Worm (Caenorhabditis elegans) whole organism, L3 larva: ENCODE results near the gene DH11.2.

Experiments
- R02D3.7 ChIP-seq: fragments of 150-350 bp; optimal IDR thresholded peaks from 2 replicates; lab custom pipeline; 2014; ENCODE audit warnings: missing biosample characterization, missing genetic modification characterization
- ZK546.5 ChIP-seq: sonication (generic microtip); optimal IDR thresholded peaks from 2 replicates; lab custom pipeline; 2017; ENCODE audit warnings: missing biosample characterization, missing genetic modification characterization
- aly-2 ChIP-seq: fragments of 150-350 bp; optimal IDR thresholded peaks from 2 replicates; lab custom pipeline; 2014; ENCODE audit warnings: missing biosample characterization, missing genetic modification characterization
- ceh-16 ChIP-seq: sonication (generic microtip); optimal IDR thresholded peaks from 2 replicates; lab custom pipeline; 2017; ENCODE audit warnings: missing biosample characterization, missing genetic modification characterization
- ceh-9 ChIP-seq: sonication (generic microtip); optimal IDR thresholded peaks from 2 replicates; lab custom pipeline; 2018; ENCODE audit warnings: missing biosample characterization, missing genetic modification characterization
- daf-12 ChIP-seq: fragments of 150-350 bp; optimal IDR thresholded peaks from 2 replicates; lab custom pipeline; 2014; ENCODE audit warnings: missing biosample characterization, missing genetic modification reagents, missing genetic modification characterization
- egl-27 ChIP-seq: sonication (generic microtip); optimal IDR thresholded peaks from 4 replicates; lab custom pipeline; 2017; ENCODE audit warnings: missing biosample characterization, missing genetic modification reagents, missing genetic modification characterization
- egl-5 ChIP-seq: fragments of 150-350 bp; optimal IDR thresholded peaks from 2 replicates; lab custom pipeline; 2017; ENCODE audit warnings: missing biosample characterization, missing genetic modification reagents, missing genetic modification characterization, inconsistent platforms
- elt-1 ChIP-seq: fragments of 150-350 bp; optimal IDR thresholded peaks from 2 replicates; lab custom pipeline; 2014; ENCODE audit warnings: missing biosample characterization, missing genetic modification characterization
- elt-2 ChIP-seq: sonication (generic microtip); optimal IDR thresholded peaks from 2 replicates; lab custom pipeline; 2016; ENCODE audit warnings: missing genetic modification reagents, mild to moderate bottlenecking, missing genetic modification characterization, missing compliant biosample characterization
- elt-3 ChIP-seq, 3 experiments: fragments of 150-350 bp in 1 of 3; sonication (generic microtip) in 2 of 3; optimal IDR thresholded peaks; 2 replicates in 2 of 3; 4 replicates in 1 of 3; lab custom pipeline; 2014 to 2017; ENCODE audit warnings: missing biosample characterization in 3 of 3, missing genetic modification characterization in 3 of 3
- eor-1 ChIP-seq, 2 experiments: fragments of 150-350 bp; optimal IDR thresholded peaks; 2 replicates each; lab custom pipeline; 2014 to 2018; ENCODE audit warnings: missing biosample characterization in 2 of 2, missing genetic modification characterization in 2 of 2
- fkh-10 ChIP-seq: sonication (generic microtip); optimal IDR thresholded peaks from 2 replicates; lab custom pipeline; 2017; ENCODE audit warnings: missing biosample characterization, missing genetic modification reagents, missing genetic modification characterization
- fkh-2 ChIP-seq: fragments of 150-350 bp; optimal IDR thresholded peaks from 2 replicates; lab custom pipeline; 2014; ENCODE audit warnings: missing biosample characterization, missing genetic modification reagents, missing genetic modification characterization
- hmg-11 ChIP-seq: sonication (generic microtip); optimal IDR thresholded peaks from 2 replicates; lab custom pipeline; 2016; ENCODE audit warnings: missing genetic modification characterization, missing compliant biosample characterization
- lin-15B ChIP-seq: fragments of 150-350 bp; optimal IDR thresholded peaks from 2 replicates; lab custom pipeline; 2014; ENCODE audit warnings: missing biosample characterization, missing genetic modification characterization
- lin-39 ChIP-seq: fragments of 150-350 bp; optimal IDR thresholded peaks from 2 replicates; lab custom pipeline; 2018; ENCODE audit warnings: missing biosample characterization, missing genetic modification reagents, missing genetic modification characterization
- lsy-12 ChIP-seq: sonication (generic microtip); optimal IDR thresholded peaks from 2 replicates; lab custom pipeline; 2016; ENCODE audit warnings: mild to moderate bottlenecking, missing genetic modification characterization, missing compliant biosample characterization
- mml-1 ChIP-seq: fragments of 150-350 bp; sonication (generic microtip); optimal IDR thresholded peaks from 3 replicates; lab custom pipeline; 2014; ENCODE audit warnings: missing biosample characterization, missing genetic modification characterization
- nfya-1 ChIP-seq: sonication (generic microtip); optimal IDR thresholded peaks from 2 replicates; lab custom pipeline; 2017; ENCODE audit warnings: missing genetic modification characterization, mild to moderate bottlenecking, missing compliant biosample characterization, antibody characterized with exemption, moderate library complexity; ENCODE audit not compliant: insufficient read depth
- nhr-11 ChIP-seq: fragments of 150-350 bp; optimal IDR thresholded peaks from 2 replicates; lab custom pipeline; 2014; ENCODE audit warnings: missing biosample characterization, missing genetic modification characterization
- nhr-23 ChIP-seq: fragments of 150-350 bp; optimal IDR thresholded peaks from 2 replicates; lab custom pipeline; 2014; ENCODE audit warnings: missing biosample characterization, missing genetic modification reagents, missing genetic modification characterization
- nhr-237 ChIP-seq: fragments of 150-350 bp; optimal IDR thresholded peaks from 2 replicates; lab custom pipeline; 2014; ENCODE audit warnings: missing biosample characterization, missing genetic modification characterization
- nhr-43 ChIP-seq: sonication (generic microtip); optimal IDR thresholded peaks from 2 replicates; lab custom pipeline; 2016; ENCODE audit warnings: mild to moderate bottlenecking, missing genetic modification characterization, missing compliant biosample characterization; ENCODE audit not compliant: poor library complexity, severe bottlenecking
- nhr-67 ChIP-seq: fragments of 150-350 bp; optimal IDR thresholded peaks from 2 replicates; lab custom pipeline; 2014; ENCODE audit warnings: missing biosample characterization, missing genetic modification characterization
- nhr-76 ChIP-seq: fragments of 150-350 bp; sonication (generic microtip); optimal IDR thresholded peaks from 5 replicates; lab custom pipeline; 2014; ENCODE audit warnings: missing biosample characterization, missing genetic modification characterization
- nhr-77 ChIP-seq: fragments of 150-350 bp; optimal IDR thresholded peaks from 2 replicates; lab custom pipeline; 2014; ENCODE audit warnings: missing biosample characterization, missing genetic modification characterization
- pqm-1 ChIP-seq: fragments of 150-350 bp; optimal IDR thresholded peaks from 2 replicates; lab custom pipeline; 2017; ENCODE audit warnings: missing biosample characterization, missing genetic modification characterization, inconsistent platforms
- sea-2 ChIP-seq: fragments of 150-350 bp; sonication (generic microtip); optimal IDR thresholded peaks from 4 replicates; lab custom pipeline; 2014; ENCODE audit warnings: missing biosample characterization, missing genetic modification reagents, missing genetic modification characterization
- snpc-4 ChIP-seq: fragments of 150-350 bp; optimal IDR thresholded peaks from 2 replicates; lab custom pipeline; 2014; ENCODE audit warnings: missing biosample characterization, missing genetic modification characterization
- tbx-2 ChIP-seq: sonication (generic microtip); optimal IDR thresholded peaks from 2 replicates; lab custom pipeline; 2016; ENCODE audit warnings: mild to moderate bottlenecking, missing genetic modification characterization, missing compliant biosample characterization
- unc-39 ChIP-seq: sonication (generic microtip); optimal IDR thresholded peaks from 4 replicates; lab custom pipeline; 2017; ENCODE audit warnings: missing biosample characterization, missing genetic modification characterization
- unc-62 ChIP-seq: fragments of 150-350 bp; sonication (generic microtip); optimal IDR thresholded peaks from 4 replicates; lab custom pipeline; 2014; ENCODE audit warnings: missing biosample characterization, missing genetic modification reagents, missing genetic modification characterization
- zag-1 ChIP-seq: fragments of 150-350 bp; optimal IDR thresholded peaks from 2 replicates; lab custom pipeline; 2014; ENCODE audit warnings: missing biosample characterization, missing genetic modification characterization
- ztf-11 ChIP-seq: fragments of 150-350 bp; optimal IDR thresholded peaks from 2 replicates; lab custom pipeline; 2014; ENCODE audit warnings: missing biosample characterization, missing genetic modification characterization

DH11.2 gene

DNA sequence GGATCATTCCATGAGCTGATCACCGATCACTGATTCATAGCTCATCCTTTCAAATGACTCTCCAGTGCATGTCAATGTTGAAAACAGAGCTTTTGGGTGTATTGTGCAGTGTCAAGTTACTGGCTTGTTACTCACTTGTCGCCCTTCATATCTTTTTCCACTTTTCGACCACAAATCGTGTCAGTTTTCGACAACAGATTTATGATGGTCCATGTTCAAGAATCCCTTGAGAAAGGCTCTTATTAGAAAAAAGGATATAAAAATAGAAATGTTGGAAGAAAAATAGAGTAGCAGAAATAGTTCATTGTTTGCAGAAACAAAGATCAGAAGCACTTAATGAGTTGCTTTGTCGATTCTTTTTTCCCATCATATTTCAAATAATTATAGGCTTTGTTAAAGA lies 29.2 kb upstream of the DH11.2 start:
- TF ChIP-seq lsy-12 (tag; lab: Kevin White, UChicago) = no peak
- TF ChIP-seq ceh-9 (tag; lab: Kevin White, UChicago) = no peak
- TF ChIP-seq nhr-76 = no peak
- TF ChIP-seq nhr-67 (tag; lab: Kevin White, UChicago) = no peak
- TF ChIP-seq lin-15B (tag; lab: Kevin White, UChicago) = no peak
- no peak for TF ChIP-seq unc-39 (tag; lab: Kevin White, UChicago)
- no peak for TF ChIP-seq elt-3 (tag; optimal IDR thresholded peaks at IDR 0.05; lab: Kevin White, UChicago)
- no peak for TF ChIP-seq nhr-77 (tag; lab: Kevin White, UChicago)
- TF ChIP-seq lin-39 = no peak
- no peak for TF ChIP-seq mml-1 (tag; lab: Kevin White, UChicago)
- no peak for TF ChIP-seq ceh-16 (tag; lab: Kevin White, UChicago)
- TF ChIP-seq nhr-11 = no peak
- no peak for TF ChIP-seq nhr-237 (tag; lab: Kevin White, UChicago)
- no peak for TF ChIP-seq hmg-11
- TF ChIP-seq fkh-2 (tag; lab: Kevin White, UChicago) = no peak
- no peak for TF ChIP-seq unc-62
- TF ChIP-seq egl-5 (tag; lab: Kevin White, UChicago) = no peak
- no peak for TF ChIP-seq elt-2 (tag; lab: Kevin White, UChicago)
- no peak for TF ChIP-seq ZK546.5 (tag; lab: Kevin White, UChicago)
- TF ChIP-seq nhr-23 (tag; lab: Kevin White, UChicago) = no peak

- no peak for TF ChIP-seq eor-1 (tag; optimal IDR thresholded peaks at IDR 0.05; lab: Kevin White, UChicago)
- TF ChIP-seq elt-1 (tag; lab: Kevin White, UChicago) = no peak
- no peak for TF ChIP-seq snpc-4 (tag; lab: Kevin White, UChicago)
- TF ChIP-seq egl-27 (tag; lab: Kevin White, UChicago) = no peak
- no peak for TF ChIP-seq aly-2
Measured at ce11 chrII:7984071-7984470, 28.5 kb upstream of the DH11.2 start.

DNA sequence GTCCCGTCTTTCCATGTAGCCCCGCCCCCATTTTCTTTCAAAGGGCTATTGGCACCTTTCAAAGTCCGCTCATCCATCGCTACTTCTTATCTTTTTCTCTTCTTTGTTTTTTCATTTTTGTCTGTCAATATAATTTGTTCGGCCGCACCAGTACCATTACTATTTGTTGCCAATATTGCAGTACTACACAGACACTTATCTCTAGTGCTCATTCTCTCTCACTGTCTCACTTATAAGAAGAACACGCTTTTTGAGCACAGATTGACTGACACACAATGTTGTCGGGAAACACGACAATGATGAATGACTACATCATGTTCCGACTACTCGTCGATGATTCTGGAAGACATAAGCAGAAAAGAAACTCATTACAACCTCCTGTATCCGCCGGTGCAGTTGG lies 27.6 kb upstream of the DH11.2 start:
- TF ChIP-seq lin-39 (peak; percentile 44), nhr-43 (tag; lab: Kevin White, UChicago) (no peak)

- TF ChIP-seq elt-3 (tag; optimal IDR thresholded peaks at IDR 0.05; lab: Kevin White, UChicago) (no peak), nfya-1 (tag; lab: Kevin White, UChicago) (peak; percentile 6), egl-27 (tag; lab: Kevin White, UChicago) (no peak), lin-39 (peak; percentile 44)
Measured at ce11 chrII:7986928-7987327, 25.7 kb upstream of the DH11.2 start.

- no peak for TF ChIP-seq elt-1 (tag; lab: Kevin White, UChicago)
- TF ChIP-seq fkh-10 (GFP tag; lab: Kevin White, UChicago) = peak; percentile 69
Measured at ce11 chrII:7990192-7990591, 22.4 kb upstream of the DH11.2 start.

ce11 chrII:7991279-7991678 lies 21.3 kb upstream of the DH11.2 start:
- TF ChIP-seq nhr-11 (no peak), nhr-67 (tag; lab: Kevin White, UChicago) (no peak), tbx-2 (tag; lab: Kevin White, UChicago) (no peak), R02D3.7 (no peak), sea-2 (GFP tag; lab: Kevin White, UChicago) (no peak), nhr-76 (no peak), zag-1 (tag; lab: Kevin White, UChicago) (no peak), elt-1 (tag; lab: Kevin White, UChicago) (no peak), pqm-1 (no peak), fkh-10 (GFP tag; lab: Kevin White, UChicago) (no peak), daf-12 (tag; lab: Kevin White, UChicago) (no peak), ztf-11 (tag; lab: Kevin White, UChicago) (no peak)
- TF ChIP-seq, all 47 proteins: peak for 0
